Fruit fly (Drosophila melanogaster) whole organism, embryonic: ENCODE measurements around the gene orion.

Experiments used
- Awh ChIP-seq: fragments of 200-800 bp; sonication (Bioruptor generic); IDR thresholded peaks from 2 replicates; pipeline ENCODE4, ENCODE4 v1.3.6; 2022; ENCODE audit warnings: missing biosample characterization, missing genetic modification characterization
- B-H1 ChIP-seq: fragments of 200-800 bp; sonication (Bioruptor generic); IDR thresholded peaks from 3 replicates; pipeline ENCODE4 v1.3.6; 2022; ENCODE audit warnings: missing biosample characterization, missing genetic modification characterization
- CG10147 ChIP-seq: fragments of 200-800 bp; sonication (Bioruptor generic); optimal IDR thresholded peaks from 2 replicates; lab custom pipeline; 2019; ENCODE audit warnings: missing biosample characterization, mild to moderate bottlenecking, missing genetic modification characterization, moderate library complexity
- CG10321 ChIP-seq: fragments of 200-800 bp; sonication (Bioruptor generic); IDR thresholded peaks from 2 replicates; pipeline ENCODE4 v1.3.6; 2022; ENCODE audit warnings: missing biosample characterization, missing genetic modification characterization
- CG12219 ChIP-seq: fragments of 200-800 bp; sonication (Bioruptor generic); optimal IDR thresholded peaks from 3 replicates; lab custom pipeline; 2018; ENCODE audit warnings: missing biosample characterization, mild to moderate bottlenecking, missing genetic modification characterization
- CG12299 ChIP-seq: fragments of 200-800 bp; sonication (Bioruptor generic); optimal IDR thresholded peaks from 2 replicates; lab custom pipeline; 2018; ENCODE audit warnings: missing biosample characterization, mild to moderate bottlenecking, missing genetic modification characterization
- CG13424 ChIP-seq: fragments of 200-800 bp; sonication (Bioruptor generic); optimal IDR thresholded peaks from 2 replicates; lab custom pipeline; 2019; ENCODE audit warnings: missing biosample characterization, mild to moderate bottlenecking, missing genetic modification characterization, moderate library complexity
- CG15479 ChIP-seq: fragments of 200-800 bp; sonication (Bioruptor generic); optimal IDR thresholded peaks from 3 replicates; lab custom pipeline; 2019; ENCODE audit warnings: missing biosample characterization, mild to moderate bottlenecking, missing genetic modification characterization, moderate library complexity
- CG16863 ChIP-seq: fragments of 200-800 bp; sonication (Bioruptor generic); optimal IDR thresholded peaks from 3 replicates; lab custom pipeline; 2016; ENCODE audit warnings: missing biosample characterization, missing genetic modification characterization
- CG18619 ChIP-seq: fragments of 200-800 bp; sonication (Bioruptor generic); optimal IDR thresholded peaks from 3 replicates; lab custom pipeline; 2017; ENCODE audit warnings: missing biosample characterization, mild to moderate bottlenecking, missing genetic modification characterization
- CG43689 ChIP-seq: fragments of 200-800 bp; sonication (Bioruptor generic); IDR thresholded peaks from 2 replicates; pipeline ENCODE4 v1.3.6; 2022; ENCODE audit warnings: missing biosample characterization, missing genetic modification characterization
- CG4424 ChIP-seq: fragments of 200-800 bp; sonication (Bioruptor generic); optimal IDR thresholded peaks from 3 replicates; lab custom pipeline; 2016; ENCODE audit warnings: missing biosample characterization, missing genetic modification characterization
- CG8281 ChIP-seq: fragments of 200-800 bp; sonication (Bioruptor generic); optimal IDR thresholded peaks from 2 replicates; lab custom pipeline; 2018; ENCODE audit warnings: missing biosample characterization, mild to moderate bottlenecking, missing genetic modification characterization, moderate library complexity
- Chrac-16 ChIP-seq: fragments of 200-800 bp; sonication (Bioruptor generic); optimal IDR thresholded peaks from 3 replicates; lab custom pipeline; 2016; ENCODE audit warnings: missing biosample characterization, missing genetic modification characterization
- Dip2 ChIP-seq: fragments of 200-800 bp; sonication (Bioruptor generic); IDR thresholded peaks from 2 replicates; pipeline ENCODE4 v1.3.6; 2022; ENCODE audit warnings: missing biosample characterization, missing genetic modification characterization
- Doc2 ChIP-seq: fragments of 200-800 bp; sonication (Bioruptor generic); IDR thresholded peaks from 2 replicates; pipeline ENCODE4 v1.3.6; 2022; ENCODE audit warnings: missing biosample characterization, missing genetic modification characterization
- ERR ChIP-seq: fragments of 200-800 bp; sonication (Bioruptor generic); optimal IDR thresholded peaks from 2 replicates; lab custom pipeline; 2016; ENCODE audit warnings: missing biosample characterization, missing genetic modification characterization
- Hr3 ChIP-seq: fragments of 200-800 bp; sonication (Bioruptor generic); optimal IDR thresholded peaks from 3 replicates; lab custom pipeline; 2016; ENCODE audit warnings: missing biosample characterization, missing genetic modification characterization
- Lhr ChIP-seq: fragments of 200-800 bp; sonication (Bioruptor generic); optimal IDR thresholded peaks from 3 replicates; lab custom pipeline; 2017; ENCODE audit warnings: mild to moderate bottlenecking, missing biosample characterization, missing genetic modification reagents, missing genetic modification characterization
- MBD-R2 ChIP-seq: fragments of 200-800 bp; sonication (Bioruptor generic); IDR thresholded peaks from 2 replicates; pipeline ENCODE4 v1.3.6; 2022; ENCODE audit warnings: missing biosample characterization, missing genetic modification characterization
- Myb ChIP-seq: fragments of 200-800 bp; sonication (Bioruptor generic); optimal IDR thresholded peaks from 2 replicates; lab custom pipeline; 2016; ENCODE audit warnings: missing biosample characterization, missing genetic modification characterization
- NC2β ChIP-seq: fragments of 200-800 bp; sonication (Bioruptor generic); optimal IDR thresholded peaks from 2 replicates; lab custom pipeline; 2016; ENCODE audit warnings: missing biosample characterization, missing genetic modification characterization
- NFAT ChIP-seq: fragments of 200-800 bp; sonication (Bioruptor generic); IDR thresholded peaks from 2 replicates; pipeline ENCODE4 v1.3.6; 2022; ENCODE audit warnings: missing biosample characterization, missing genetic modification characterization
- Neu2 ChIP-seq: fragments of 200-800 bp; sonication (Bioruptor generic); optimal IDR thresholded peaks from 3 replicates; lab custom pipeline; 2016; ENCODE audit warnings: missing biosample characterization, missing genetic modification characterization, borderline replicate concordance
- Sox100B ChIP-seq: fragments of 200-800 bp; sonication (Bioruptor generic); optimal IDR thresholded peaks from 3 replicates; lab custom pipeline; 2018; ENCODE audit warnings: missing biosample characterization, mild to moderate bottlenecking, missing genetic modification characterization
- ac ChIP-seq: fragments of 200-800 bp; sonication (Bioruptor generic); optimal IDR thresholded peaks from 3 replicates; lab custom pipeline; 2017; ENCODE audit warnings: missing biosample characterization, mild to moderate bottlenecking, missing genetic modification characterization
- bsh ChIP-seq, 2 experiments: fragments of 200-800 bp; sonication (Bioruptor generic); optimal IDR thresholded peaks; 2 replicates each; lab custom pipeline; 2017 to 2018; ENCODE audit warnings: mild to moderate bottlenecking in 2 of 2, missing biosample characterization in 2 of 2, missing genetic modification characterization in 2 of 2, moderate library complexity in 1 of 2
- croc ChIP-seq: fragments of 200-800 bp; sonication (Bioruptor generic); conservative IDR thresholded peaks from 3 replicates; pipeline ENCODE4 v1.3.6; 2022; ENCODE audit warnings: missing biosample characterization, missing genetic modification characterization
- da ChIP-seq: fragments of 200-800 bp; sonication (Bioruptor generic); optimal IDR thresholded peaks from 2 replicates; lab custom pipeline; 2016; ENCODE audit warnings: missing biosample characterization, missing genetic modification characterization
- dan ChIP-seq: fragments of 200-800 bp; sonication (Bioruptor generic); IDR thresholded peaks from 2 replicates; pipeline ENCODE4 v1.3.6; 2022; ENCODE audit warnings: missing biosample characterization, missing genetic modification characterization
- fd96Cb ChIP-seq: fragments of 200-800 bp; sonication (Bioruptor generic); optimal IDR thresholded peaks from 2 replicates; lab custom pipeline; 2018; ENCODE audit warnings: missing biosample characterization, mild to moderate bottlenecking, missing genetic modification characterization, moderate library complexity
- fru ChIP-seq: fragments of >200 bp; optimal IDR thresholded peaks from 2 replicates; lab custom pipeline; 2017
- fu2 ChIP-seq: fragments of 200-800 bp; sonication (Bioruptor generic); optimal IDR thresholded peaks from 2 replicates; lab custom pipeline; 2016; ENCODE audit warnings: missing biosample characterization, missing genetic modification characterization
- gsb-n ChIP-seq: fragments of 200-800 bp; sonication (Bioruptor generic); optimal IDR thresholded peaks from 3 replicates; lab custom pipeline; 2018; ENCODE audit warnings: missing biosample characterization, mild to moderate bottlenecking, missing genetic modification characterization
- h ChIP-seq: fragments of >200 bp; optimal IDR thresholded peaks from 2 replicates; lab custom pipeline; 2017
- hkb ChIP-seq, 2 experiments: fragments of 200-800 bp in 1 of 2; fragments of >200 bp in 1 of 2; sonication (Bioruptor generic) in 1 of 2; IDR thresholded peaks in 1 of 2; optimal IDR thresholded peaks in 1 of 2; 2 replicates each; pipeline versions ENCODE4 v1.3.6 to Lab custom; 2017 to 2022; ENCODE audit warnings: missing biosample characterization in 1 of 2, missing genetic modification characterization in 1 of 2
- lab ChIP-seq: fragments of 200-800 bp; sonication (Bioruptor generic); optimal IDR thresholded peaks from 3 replicates; lab custom pipeline; 2017; ENCODE audit warnings: missing biosample characterization, missing genetic modification characterization, mild to moderate bottlenecking, moderate library complexity, missing genetic modification reagents
- lmd ChIP-seq: fragments of 200-800 bp; sonication (Bioruptor generic); IDR thresholded peaks from 2 replicates; pipeline ENCODE4 v1.3.6; 2022; ENCODE audit warnings: missing biosample characterization, missing genetic modification characterization
- lola ChIP-seq, 3 experiments: fragments of >200 bp in 2 of 3; fragments of 200-800 bp in 1 of 3; sonication (Bioruptor generic) in 1 of 3; optimal IDR thresholded peaks; 2 replicates each; lab custom pipeline; 2017 to 2019; ENCODE audit warnings: missing biosample characterization in 3 of 3, missing genetic modification characterization in 3 of 3, mild to moderate bottlenecking in 1 of 3, moderate library complexity in 1 of 3
- nmo ChIP-seq: fragments of 200-800 bp; sonication (Bioruptor generic); optimal IDR thresholded peaks from 2 replicates; lab custom pipeline; 2018; ENCODE audit warnings: missing biosample characterization, mild to moderate bottlenecking, missing genetic modification characterization, moderate library complexity
- otp ChIP-seq: fragments of 200-800 bp; sonication (Bioruptor generic); IDR thresholded peaks from 3 replicates; pipeline ENCODE4, ENCODE4 v1.3.6; 2022; ENCODE audit warnings: missing biosample characterization, missing genetic modification characterization
- pum ChIP-seq: fragments of 200-800 bp; sonication (Bioruptor generic); optimal IDR thresholded peaks from 2 replicates; lab custom pipeline; 2016; ENCODE audit warnings: missing biosample characterization, missing genetic modification characterization
- ro ChIP-seq: fragments of 200-800 bp; sonication (Bioruptor generic); IDR thresholded peaks from 2 replicates; pipeline ENCODE4 v1.3.6; 2022; ENCODE audit warnings: missing biosample characterization, missing genetic modification characterization
- sisA ChIP-seq: fragments of 200-800 bp; sonication (Bioruptor generic); IDR thresholded peaks from 2 replicates; pipeline ENCODE4 v1.3.6; 2022; ENCODE audit warnings: missing biosample characterization, missing genetic modification characterization
- slou ChIP-seq: fragments of 200-800 bp; sonication (Bioruptor generic); optimal IDR thresholded peaks from 3 replicates; lab custom pipeline; 2016; ENCODE audit warnings: missing biosample characterization, missing genetic modification characterization
- sob ChIP-seq: fragments of 200-800 bp; sonication (Bioruptor generic); IDR thresholded peaks from 2 replicates; pipeline ENCODE4 v1.3.6; 2022; ENCODE audit warnings: missing biosample characterization, missing genetic modification characterization
- tgo ChIP-seq: fragments of 200-800 bp; sonication (Bioruptor generic); IDR thresholded peaks from 3 replicates; pipeline ENCODE4 v1.3.6; 2022; ENCODE audit warnings: missing biosample characterization, missing genetic modification characterization
- vfl ChIP-seq: fragments of 200-800 bp; sonication (Bioruptor generic); optimal IDR thresholded peaks from 2 replicates; lab custom pipeline; 2016; ENCODE audit warnings: missing biosample characterization, missing genetic modification characterization
- zfh2 ChIP-seq: fragments of 200-800 bp; sonication (Bioruptor generic); optimal IDR thresholded peaks from 2 replicates; lab custom pipeline; 2016; ENCODE audit warnings: missing biosample characterization, missing genetic modification characterization

Gene orion

DNA sequence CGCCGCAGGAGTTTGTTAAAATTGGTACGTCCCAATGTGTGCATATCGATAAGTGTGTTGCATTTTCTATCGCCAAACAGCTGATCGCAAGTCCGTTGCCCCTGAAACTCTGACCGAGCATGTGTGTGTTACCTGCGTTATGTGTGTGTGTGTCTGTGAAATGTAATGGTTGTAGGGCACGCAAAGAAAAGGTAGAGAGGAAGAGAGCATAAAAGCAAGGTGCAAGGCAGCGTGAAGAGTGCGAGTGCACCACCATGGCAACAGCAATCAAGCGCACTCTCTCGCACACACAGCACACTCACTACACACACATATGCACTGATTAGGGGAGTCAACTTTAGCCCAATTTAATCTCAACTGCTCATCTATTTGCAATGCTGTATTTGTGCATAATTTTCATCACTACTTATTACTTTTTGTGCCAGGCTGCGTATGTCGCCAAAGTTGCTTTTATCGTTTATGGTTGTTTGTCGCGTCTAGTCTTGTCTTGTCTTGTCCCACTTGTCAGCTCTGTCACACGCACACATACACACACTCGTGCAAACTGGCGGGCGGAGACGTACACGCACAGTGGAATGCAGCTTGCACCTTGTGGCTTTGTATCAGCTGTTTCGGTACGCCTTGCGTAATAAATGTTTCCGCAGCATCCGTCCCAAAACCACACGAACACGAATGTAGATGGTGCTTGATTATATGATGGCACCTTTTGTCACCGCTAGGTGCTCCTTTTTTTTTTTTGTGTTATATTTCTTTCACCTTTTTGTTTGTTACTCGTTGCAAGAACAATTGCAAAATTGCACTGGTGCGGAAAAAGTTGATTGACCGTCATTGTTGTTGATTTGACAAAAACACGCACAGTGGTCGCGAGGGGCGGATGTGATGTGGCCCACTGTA is 8.9 kb downstream of the orion start (continued):
- 0 out of 2 replicates have a peak, but pooled peaks have one; percentile 36 for TF ChIP-seq sob (GFP tag; lab: Robert Waterston, UW)
- peak; percentile 87 for TF ChIP-seq CG13424 (tag; lab: Kevin White, UChicago)
- TF ChIP-seq Lhr, result peak; percentile 73
- TF ChIP-seq fru, result no peak
- peak; percentile 77 for TF ChIP-seq sisA
- TF ChIP-seq CG15479 (GFP tag; lab: Kevin White, UChicago), result peak; percentile 94
- TF ChIP-seq slou (GFP tag; lab: Kevin White, UChicago), result no peak
- peak; percentile 92 for TF ChIP-seq nmo
- TF ChIP-seq Chrac-16 (GFP tag; lab: Kevin White, UChicago), result peak; percentile 82
- peak; percentile 89 for TF ChIP-seq CG16863 (GFP tag; lab: Kevin White, UChicago)
- TF ChIP-seq MBD-R2, result no peak
- TF ChIP-seq Sox100B, result peak; percentile 93
- peak; percentile 70; the same call in 1 of the 2 replicates for TF ChIP-seq Awh (GFP tag; lab: Robert Waterston, UW)
- TF ChIP-seq tgo, result peak; percentile 66; the same call in 2 of the 3 replicates
- TF ChIP-seq lab (GFP tag; lab: Kevin White, UChicago), result peak; percentile 65
- peak; percentile 11 for TF ChIP-seq Neu2
- peak; percentile 54; the same call in 2 of the 3 replicates for TF ChIP-seq B-H1 (GFP tag; lab: Robert Waterston, UW)
- peak; percentile 72 for TF ChIP-seq Myb (GFP tag; lab: Kevin White, UChicago)
- TF ChIP-seq CG12299, result peak; percentile 35
- peak; percentile 79 for TF ChIP-seq gsb-n
- TF ChIP-seq CG10147, result peak; percentile 46
- peak; percentile 40 for TF ChIP-seq fu2 (GFP tag; lab: Kevin White, UChicago)
- TF ChIP-seq h (lab: Kevin White, UChicago), result no peak
- TF ChIP-seq lola (GFP tag; optimal IDR thresholded peaks at IDR 0.05; lab: Kevin White, UChicago), result peak in 1 of 3 experiments; percentile 92
- no peak for TF ChIP-seq Doc2 (GFP tag; lab: Robert Waterston, UW)
- peak; percentile 9; the same call in 1 of the 2 replicates for TF ChIP-seq CG10321 (GFP tag; lab: Robert Waterston, UW)
- peak; percentile 32 for TF ChIP-seq ac (GFP tag; lab: Kevin White, UChicago)
- peak; percentile 67 for TF ChIP-seq CG12219 (GFP tag; lab: Kevin White, UChicago)
- TF ChIP-seq croc (GFP tag; lab: Robert Waterston, UW), result peak; percentile 86
- TF ChIP-seq NFAT (GFP tag; lab: Robert Waterston, UW), result 0 out of 2 replicates have a peak, but pooled peaks have one; percentile 19
- no peak for TF ChIP-seq Dip2
- TF ChIP-seq otp (GFP tag; lab: Robert Waterston, UW), result peak; percentile 68; the same call in 2 of the 3 replicates
- no peak for TF ChIP-seq CG43689
- TF ChIP-seq ro (GFP tag; lab: Robert Waterston, UW), result peak; percentile 65
- peak; percentile 86 for TF ChIP-seq pum (GFP tag; lab: Kevin White, UChicago)
- peak; percentile 81 for TF ChIP-seq CG18619 (GFP tag; lab: Kevin White, UChicago)
- TF ChIP-seq dan (GFP tag; lab: Robert Waterston, UW), result peak; percentile 61
- peak; percentile 79 for TF ChIP-seq NC2β (GFP tag; lab: Kevin White, UChicago)
- TF ChIP-seq CG8281 (tag; lab: Kevin White, UChicago), result peak; percentile 65
- peak; percentile 87 for TF ChIP-seq CG4424
- peak; percentile 84 for TF ChIP-seq lmd (GFP tag; lab: Robert Waterston, UW)
- peak; percentile 25 for TF ChIP-seq ERR (GFP tag; lab: Kevin White, UChicago)
- no peak for TF ChIP-seq hkb (optimal IDR thresholded peaks at IDR 0.05; lab: Kevin White, UChicago)
- TF ChIP-seq hkb (GFP tag; IDR thresholded peaks at IDR 0.05; lab: Robert Waterston, UW), result peak; percentile 61; the same call in 1 of the 2 replicates
- TF ChIP-seq vfl (GFP tag; lab: Kevin White, UChicago), result peak; percentile 44
- peak; percentile 80 for TF ChIP-seq Hr3
- peak; percentile 66 to 87 for TF ChIP-seq bsh (GFP tag; optimal IDR thresholded peaks at IDR 0.05; lab: Kevin White, UChicago)
- TF ChIP-seq da (GFP tag; lab: Kevin White, UChicago), result peak; percentile 88
- TF ChIP-seq zfh2, result peak; percentile 2
- peak; percentile 86 for TF ChIP-seq fd96Cb
